Fruit fly (Drosophila melanogaster) whole organism, embryonic: ENCODE results near the gene mora.

Experiments used
- Abd-B ChIP-seq: fragments of 200-800 bp; sonication (Bioruptor generic); optimal IDR thresholded peaks from 2 replicates; lab custom pipeline; 2018; ENCODE audit warnings: missing biosample characterization, mild to moderate bottlenecking, missing genetic modification characterization, moderate library complexity
- B-H2 ChIP-seq: fragments of 200-800 bp; sonication (Bioruptor generic); optimal IDR thresholded peaks from 2 replicates; lab custom pipeline; 2018; ENCODE audit warnings: missing biosample characterization, mild to moderate bottlenecking, missing genetic modification characterization
- CG10209 ChIP-seq: fragments of 200-800 bp; sonication (Bioruptor generic); optimal IDR thresholded peaks from 3 replicates; lab custom pipeline; 2017; ENCODE audit warnings: missing biosample characterization, mild to moderate bottlenecking, missing genetic modification characterization, missing genetic modification reagents
- CG10267 ChIP-seq: fragments of 200-800 bp; sonication (Bioruptor generic); optimal IDR thresholded peaks from 2 replicates; lab custom pipeline; 2018; ENCODE audit warnings: missing biosample characterization, mild to moderate bottlenecking, missing genetic modification characterization, moderate library complexity
- CG10321 ChIP-seq: fragments of 200-800 bp; sonication (Bioruptor generic); IDR thresholded peaks from 2 replicates; pipeline ENCODE4 v1.3.6; 2022; ENCODE audit warnings: missing biosample characterization, missing genetic modification characterization
- CG10366 ChIP-seq: fragments of 200-800 bp; sonication (Bioruptor generic); IDR thresholded peaks from 2 replicates; pipeline ENCODE4 v1.3.6; 2022; ENCODE audit warnings: missing biosample characterization, missing genetic modification characterization
- CG10959 ChIP-seq: fragments of 200-800 bp; sonication (Bioruptor generic); IDR thresholded peaks from 2 replicates; pipeline ENCODE4 v1.3.6; 2022; ENCODE audit warnings: missing biosample characterization, missing genetic modification characterization
- CG13424 ChIP-seq: fragments of 200-800 bp; sonication (Bioruptor generic); optimal IDR thresholded peaks from 2 replicates; lab custom pipeline; 2019; ENCODE audit warnings: missing biosample characterization, mild to moderate bottlenecking, missing genetic modification characterization, moderate library complexity
- CG14667 ChIP-seq: fragments of 200-800 bp; sonication (Bioruptor generic); IDR thresholded peaks from 2 replicates; pipeline ENCODE4 v1.3.6; 2022; ENCODE audit warnings: missing biosample characterization, missing genetic modification characterization
- CG14710 ChIP-seq: fragments of 200-800 bp; sonication (Bioruptor generic); optimal IDR thresholded peaks from 3 replicates; lab custom pipeline; 2019; ENCODE audit warnings: missing biosample characterization, mild to moderate bottlenecking, missing genetic modification characterization, moderate library complexity
- CG1529 ChIP-seq: fragments of 200-800 bp; sonication (Bioruptor generic); optimal IDR thresholded peaks from 3 replicates; lab custom pipeline; 2018; ENCODE audit warnings: missing biosample characterization, missing genetic modification characterization
- CG17328 ChIP-seq: fragments of 200-800 bp; sonication (Bioruptor generic); IDR thresholded peaks from 2 replicates; pipeline ENCODE4 v1.3.6; 2022; ENCODE audit warnings: missing biosample characterization, missing genetic modification characterization
- CG17802 ChIP-seq: fragments of 200-800 bp; sonication (Bioruptor generic); optimal IDR thresholded peaks from 2 replicates; lab custom pipeline; 2018; ENCODE audit warnings: missing biosample characterization, mild to moderate bottlenecking, missing genetic modification characterization, moderate library complexity
- CG2116 ChIP-seq: fragments of 200-800 bp; sonication (Bioruptor generic); optimal IDR thresholded peaks from 3 replicates; lab custom pipeline; 2018; ENCODE audit warnings: missing biosample characterization, mild to moderate bottlenecking, missing genetic modification characterization
- CG2875 ChIP-seq: fragments of 200-800 bp; sonication (Bioruptor generic); optimal IDR thresholded peaks from 2 replicates; lab custom pipeline; 2017; ENCODE audit warnings: missing biosample characterization, mild to moderate bottlenecking, missing genetic modification characterization, missing genetic modification reagents
- CG32532 ChIP-seq: fragments of 200-800 bp; sonication (Bioruptor generic); IDR thresholded peaks from 2 replicates; pipeline ENCODE4 v1.3.6; 2022; ENCODE audit warnings: missing biosample characterization, missing genetic modification characterization
- CG4707 ChIP-seq: fragments of 200-800 bp; sonication (Bioruptor generic); optimal IDR thresholded peaks from 2 replicates; lab custom pipeline; 2018; ENCODE audit warnings: missing biosample characterization, mild to moderate bottlenecking, missing genetic modification characterization, moderate library complexity
- CG4854 ChIP-seq: fragments of 200-800 bp; sonication (Bioruptor generic); optimal IDR thresholded peaks from 2 replicates; lab custom pipeline; 2016; ENCODE audit warnings: missing biosample characterization, missing genetic modification characterization, inconsistent platforms
- CG6175 ChIP-seq: fragments of 200-800 bp; sonication (Bioruptor generic); IDR thresholded peaks from 3 replicates; pipeline ENCODE4 v1.3.6; 2022; ENCODE audit warnings: missing biosample characterization, missing genetic modification characterization
- CG6272 ChIP-seq: fragments of 200-800 bp; sonication (Bioruptor generic); IDR thresholded peaks from 2 replicates; pipeline ENCODE4 v1.3.6; 2022; ENCODE audit warnings: missing biosample characterization, missing genetic modification characterization
- CG6689 ChIP-seq: fragments of 200-800 bp; sonication (Bioruptor generic); IDR thresholded peaks from 2 replicates; pipeline ENCODE4 v1.3.6; 2022; ENCODE audit warnings: missing biosample characterization, missing genetic modification characterization
- CG7839 ChIP-seq: fragments of 200-800 bp; sonication (Bioruptor generic); optimal IDR thresholded peaks from 3 replicates; lab custom pipeline; 2018; ENCODE audit warnings: missing biosample characterization, mild to moderate bottlenecking, missing genetic modification characterization, moderate library complexity
- CG9817 ChIP-seq: fragments of 200-800 bp; sonication (Bioruptor generic); optimal IDR thresholded peaks from 2 replicates; lab custom pipeline; 2018; ENCODE audit warnings: missing biosample characterization, mild to moderate bottlenecking, missing genetic modification characterization, moderate library complexity
- CkIIα-i1 ChIP-seq: fragments of 200-800 bp; sonication (Bioruptor generic); IDR thresholded peaks from 2 replicates; pipeline ENCODE4 v1.3.6; 2022; ENCODE audit warnings: missing biosample characterization, missing genetic modification characterization
- CrebB ChIP-seq: fragments of 200-800 bp; sonication (Bioruptor generic); optimal IDR thresholded peaks from 3 replicates; lab custom pipeline; 2018; ENCODE audit warnings: missing biosample characterization, mild to moderate bottlenecking, missing genetic modification characterization
- Dek ChIP-seq: fragments of 200-800 bp; sonication (Bioruptor generic); optimal IDR thresholded peaks from 3 replicates; lab custom pipeline; 2019; ENCODE audit warnings: missing biosample characterization, mild to moderate bottlenecking, missing genetic modification characterization, moderate library complexity
- E2f1 ChIP-seq: fragments of 200-800 bp; sonication (Bioruptor generic); IDR thresholded peaks from 2 replicates; pipeline ENCODE4 v1.3.6; 2022; ENCODE audit warnings: missing biosample characterization, missing genetic modification characterization
- GATAe ChIP-seq: fragments of 200-800 bp; sonication (Bioruptor generic); conservative IDR thresholded peaks from 2 replicates; pipeline ENCODE4 v1.3.6; 2022; ENCODE audit warnings: missing biosample characterization, missing genetic modification characterization
- Hand ChIP-seq: fragments of 200-800 bp; sonication (Bioruptor generic); optimal IDR thresholded peaks from 2 replicates; lab custom pipeline; 2017; ENCODE audit warnings: mild to moderate bottlenecking, missing biosample characterization, missing genetic modification reagents, missing genetic modification characterization
- Hmx ChIP-seq: fragments of 200-800 bp; sonication (Bioruptor generic); optimal IDR thresholded peaks from 2 replicates; lab custom pipeline; 2016; ENCODE audit warnings: missing biosample characterization, missing genetic modification characterization
- Poxn ChIP-seq: fragments of 200-800 bp; sonication (Bioruptor generic); IDR thresholded peaks from 2 replicates; pipeline ENCODE4 v1.3.6; 2022; ENCODE audit warnings: missing biosample characterization, missing genetic modification characterization
- Vsx1 ChIP-seq: fragments of 200-800 bp; sonication (Bioruptor generic); optimal IDR thresholded peaks from 2 replicates; lab custom pipeline; 2017; ENCODE audit warnings: missing biosample characterization, mild to moderate bottlenecking, missing genetic modification characterization, missing genetic modification reagents
- YL-1 ChIP-seq: fragments of 200-800 bp; sonication (Bioruptor generic); optimal IDR thresholded peaks from 3 replicates; lab custom pipeline; 2017; ENCODE audit warnings: missing biosample characterization, mild to moderate bottlenecking, missing genetic modification characterization
- bcd ChIP-seq: fragments of 200-800 bp; sonication (Bioruptor generic); optimal IDR thresholded peaks from 2 replicates; lab custom pipeline; 2017; ENCODE audit warnings: missing biosample characterization, mild to moderate bottlenecking, missing genetic modification characterization
- bowl ChIP-seq: fragments of 200-800 bp; sonication (Bioruptor generic); IDR thresholded peaks from 2 replicates; pipeline ENCODE4 v1.3.6; 2022; ENCODE audit warnings: missing biosample characterization, missing genetic modification characterization
- cas ChIP-seq: fragments of 200-800 bp; sonication (Bioruptor generic); IDR thresholded peaks from 2 replicates; pipeline ENCODE4 v1.3.6; 2022; ENCODE audit warnings: missing biosample characterization, missing genetic modification characterization
- da ChIP-seq: fragments of 200-800 bp; sonication (Bioruptor generic); optimal IDR thresholded peaks from 2 replicates; lab custom pipeline; 2016; ENCODE audit warnings: missing biosample characterization, missing genetic modification characterization
- exex ChIP-seq: fragments of 200-800 bp; sonication (Bioruptor generic); optimal IDR thresholded peaks from 4 replicates; lab custom pipeline; 2018; ENCODE audit warnings: missing biosample characterization, mild to moderate bottlenecking, missing genetic modification characterization, moderate library complexity
- grau ChIP-seq: fragments of 200-800 bp; optimal IDR thresholded peaks from 3 replicates; lab custom pipeline; 2019; ENCODE audit warnings: missing biosample characterization, mild to moderate bottlenecking, missing genetic modification characterization, moderate library complexity
- gt ChIP-seq: fragments of 200-800 bp; sonication (Bioruptor generic); IDR thresholded peaks from 2 replicates; pipeline ENCODE4 v1.3.6; 2022; ENCODE audit warnings: missing biosample characterization, missing genetic modification characterization
- ham ChIP-seq: fragments of 200-800 bp; sonication (Bioruptor generic); IDR thresholded peaks from 2 replicates; pipeline ENCODE4 v1.3.6; 2022; ENCODE audit warnings: missing biosample characterization, missing genetic modification characterization
- kah ChIP-seq: fragments of 200-800 bp; sonication (Bioruptor generic); optimal IDR thresholded peaks from 2 replicates; lab custom pipeline; 2018; ENCODE audit warnings: missing biosample characterization, mild to moderate bottlenecking, missing genetic modification characterization
- kay ChIP-seq: fragments of 200-800 bp; sonication (Bioruptor generic); optimal IDR thresholded peaks from 2 replicates; lab custom pipeline; 2016; ENCODE audit warnings: missing biosample characterization, missing genetic modification characterization
- mam ChIP-seq: fragments of 200-800 bp; sonication (Bioruptor generic); optimal IDR thresholded peaks from 3 replicates; lab custom pipeline; 2016; ENCODE audit warnings: missing biosample characterization, missing genetic modification characterization
- peb ChIP-seq: fragments of 200-800 bp; sonication (Bioruptor generic); IDR thresholded peaks from 2 replicates; pipeline ENCODE4 v1.3.6; 2022; ENCODE audit warnings: missing biosample characterization, missing genetic modification characterization
- pho ChIP-seq: fragments of 200-800 bp; sonication (Bioruptor generic); optimal IDR thresholded peaks from 2 replicates; lab custom pipeline; 2016; ENCODE audit warnings: missing biosample characterization, missing genetic modification characterization
- pzg ChIP-seq: fragments of 200-800 bp; sonication (Bioruptor generic); optimal IDR thresholded peaks from 3 replicates; lab custom pipeline; 2018; ENCODE audit warnings: missing biosample characterization, mild to moderate bottlenecking, missing genetic modification characterization, moderate library complexity
- sd ChIP-seq: fragments of 200-800 bp; sonication (Bioruptor generic); optimal IDR thresholded peaks from 3 replicates; lab custom pipeline; 2018; ENCODE audit warnings: missing biosample characterization, mild to moderate bottlenecking, missing genetic modification characterization, moderate library complexity
- sr ChIP-seq: fragments of 200-800 bp; sonication (Bioruptor generic); IDR thresholded peaks from 3 replicates; pipeline ENCODE4 v1.3.6; 2022; ENCODE audit warnings: missing biosample characterization, missing genetic modification characterization
- stwl ChIP-seq: fragments of 200-800 bp; sonication (Bioruptor generic); optimal IDR thresholded peaks from 3 replicates; lab custom pipeline; 2018; ENCODE audit warnings: missing biosample characterization, mild to moderate bottlenecking, missing genetic modification characterization, moderate library complexity

The mora gene

dm6 chr3R:24161173-24161811 is 24.9 kb upstream of the mora start, which contains the start of the genes Myo95E and TBC1d7 (continued):
- TF ChIP-seq pho (GFP tag; lab: Kevin White, UChicago) (peak; percentile 27), CG10959 (GFP tag; lab: Robert Waterston, UW) (peak; percentile 89), E2f1 (GFP tag; lab: Robert Waterston, UW) (peak; percentile 93), sd (tag; lab: Kevin White, UChicago) (no peak), bcd (GFP tag; lab: Kevin White, UChicago) (peak; percentile 88), YL-1 (peak; percentile 76), exex (tag; lab: Kevin White, UChicago) (peak; percentile 53), CG32532 (GFP tag; lab: Robert Waterston, UW) (peak; percentile 92), gt (peak; percentile 72), CG10267 (tag; lab: Kevin White, UChicago) (peak; percentile 84), bowl (GFP tag; lab: Robert Waterston, UW) (peak; percentile 79), mam (peak; percentile 56), CG14710 (tag; lab: Kevin White, UChicago) (peak; percentile 90), Abd-B (peak; percentile 91), Vsx1 (no peak), CG6689 (peak; percentile 97), CG2116 (peak; percentile 80), CG17802 (tag; lab: Kevin White, UChicago) (peak; percentile 38), CG10321 (GFP tag; lab: Robert Waterston, UW) (peak; percentile 69), peb (GFP tag; lab: Robert Waterston, UW) (peak; percentile 89), cas (peak; percentile 69; the same call in 1 of the 2 replicates), GATAe (peak; percentile 47; the same call in 1 of the 2 replicates), CG1529 (GFP tag; lab: Kevin White, UChicago) (no peak), CG10209 (peak; percentile 87), kah (peak; percentile 47), Hmx (GFP tag; lab: Kevin White, UChicago) (no peak), CG4707 (GFP tag; lab: Kevin White, UChicago) (peak; percentile 23), CG6272 (GFP tag; lab: Robert Waterston, UW) (peak; percentile 96), CG17328 (GFP tag; lab: Robert Waterston, UW) (peak; percentile 79), CrebB (tag; lab: Kevin White, UChicago) (peak; percentile 60), ham (GFP tag; lab: Robert Waterston, UW) (no peak), CG6175 (GFP tag; lab: Robert Waterston, UW) (peak; percentile 72), CG13424 (peak; percentile 90), CkIIα-i1 (GFP tag; lab: Robert Waterston, UW) (0 out of 2 replicates have a peak, but pooled peaks have one; percentile 31), Dek (peak; percentile 90), CG9817 (tag; lab: Kevin White, UChicago) (peak; percentile 83), Poxn (no peak; the same call in 1 of the 2 replicates), Hand (GFP tag; lab: Kevin White, UChicago) (peak; percentile 60), CG7839 (tag; lab: Kevin White, UChicago) (peak; percentile 92), CG10366 (GFP tag; lab: Robert Waterston, UW) (peak; percentile 89), CG14667 (GFP tag; lab: Robert Waterston, UW) (peak; percentile 95), sr (GFP tag; lab: Robert Waterston, UW) (peak; percentile 39; the same call in 1 of the 3 replicates), da (GFP tag; lab: Kevin White, UChicago) (no peak), B-H2 (GFP tag; lab: Kevin White, UChicago) (peak; percentile 61), stwl (tag; lab: Kevin White, UChicago) (peak; percentile 56), CG4854 (GFP tag; lab: Kevin White, UChicago) (peak; percentile 68), kay (GFP tag; lab: Kevin White, UChicago) (peak; percentile 81), pzg (peak; percentile 50), grau (tag; lab: Kevin White, UChicago) (peak; percentile 89), CG2875 (GFP tag; lab: Kevin White, UChicago) (peak; percentile 58)
